Fruit fly (Drosophila melanogaster): Measurements from ENCODE around the gene saturn.
A peak's percentile ranks its signal among the peaks of the same experiment; 100 is the strongest.

The saturn gene

DNA sequence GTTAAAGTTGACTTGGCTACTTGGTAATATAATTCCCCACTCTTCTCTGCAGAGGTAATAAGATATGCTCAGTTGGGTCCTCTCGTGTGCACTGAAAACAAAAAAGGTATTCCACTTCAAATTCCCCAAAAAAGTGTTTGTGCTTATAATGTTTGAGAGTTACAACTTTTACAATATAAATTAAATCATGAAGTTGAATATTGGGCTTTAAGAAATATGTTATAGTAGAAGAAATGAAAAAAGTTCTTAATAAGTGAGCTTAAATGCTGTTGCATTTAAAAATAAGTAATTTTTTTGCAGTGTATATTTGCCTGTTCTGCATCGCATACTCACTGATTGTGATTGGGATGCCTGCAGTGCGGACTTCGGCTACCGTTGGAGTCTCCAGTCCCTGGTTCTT is 50.3 kb downstream of the saturn start (continued):
- peak; percentile 84 for TF ChIP-seq CG8119 (GFP tag; IDR thresholded peaks at IDR 0.05)
- no peak for TF ChIP-seq CG1621 (tag; optimal IDR thresholded peaks at IDR 0.05)
- peak; percentile 44; the same call in 1 of the 2 replicates for TF ChIP-seq CG11294 (GFP tag; IDR thresholded peaks at IDR 0.05)
- TF ChIP-seq salr (GFP tag; optimal IDR thresholded peaks at IDR 0.05), result peak in 1 of 2 experiments; percentile 57
- TF ChIP-seq Ets21C (GFP tag; optimal IDR thresholded peaks at IDR 0.05), result peak; percentile 42
- peak; percentile 76 for TF ChIP-seq topi (GFP tag; optimal IDR thresholded peaks at IDR 0.05)
- TF ChIP-seq Hr4 (GFP tag; optimal IDR thresholded peaks at IDR 0.05), result peak; percentile 62
- TF ChIP-seq achi (GFP tag; optimal IDR thresholded peaks at IDR 0.05), result peak; percentile 63
- TF ChIP-seq CG31627 (GFP tag; optimal IDR thresholded peaks at IDR 0.05), result peak; percentile 58
- peak; percentile 56 for TF ChIP-seq CG6808 (GFP tag; optimal IDR thresholded peaks at IDR 0.05)
- peak; percentile 62 for TF ChIP-seq Eip75B (GFP tag; optimal IDR thresholded peaks at IDR 0.05)
- TF ChIP-seq Gug (GFP tag; IDR thresholded peaks at IDR 0.05), result peak; percentile 52
- TF ChIP-seq dac (GFP tag; optimal IDR thresholded peaks at IDR 0.05), result peak; percentile 18
- peak; percentile 80 for TF ChIP-seq CG3919 (GFP tag; optimal IDR thresholded peaks at IDR 0.05)
- TF ChIP-seq fkh (GFP tag; optimal IDR thresholded peaks at IDR 0.05), result no peak

Measured in whole organism, prepupa.